Worm (Caenorhabditis elegans) whole organism, L1 larva: ENCODE data around the gene cgh-1.

ENCODE experiments used
- C16A3.4 ChIP-seq: fragments of 150-350 bp; optimal IDR thresholded peaks from 2 replicates; lab custom pipeline; 2014; ENCODE audit warnings: missing biosample characterization, missing genetic modification characterization
- F16B12.6 ChIP-seq: fragments of 150-350 bp; optimal IDR thresholded peaks from 2 replicates; lab custom pipeline; 2014; ENCODE audit warnings: missing biosample characterization, missing genetic modification characterization
- aha-1 ChIP-seq: fragments of 150-350 bp; optimal IDR thresholded peaks from 2 replicates; lab custom pipeline; 2014; ENCODE audit warnings: missing biosample characterization, missing genetic modification characterization
- alr-1 ChIP-seq: fragments of 200-800 bp; sonication (Bioruptor generic); optimal IDR thresholded peaks from 2 replicates; lab custom pipeline; 2018; ENCODE audit warnings: borderline replicate concordance, mild to moderate bottlenecking, missing genetic modification characterization, missing compliant biosample characterization
- blmp-1 ChIP-seq: fragments of 150-350 bp; optimal IDR thresholded peaks from 2 replicates; lab custom pipeline; 2014; ENCODE audit warnings: missing biosample characterization, missing genetic modification characterization
- ceh-63 ChIP-seq: fragments of 200-800 bp; sonication (Bioruptor generic); optimal IDR thresholded peaks from 2 replicates; lab custom pipeline; 2018; ENCODE audit warnings: mild to moderate bottlenecking, missing genetic modification characterization, missing compliant biosample characterization
- ceh-8 ChIP-seq: fragments of 200-800 bp; sonication (Bioruptor generic); optimal IDR thresholded peaks from 2 replicates; lab custom pipeline; 2018; ENCODE audit warnings: mild to moderate bottlenecking, missing genetic modification characterization, moderate library complexity, missing compliant biosample characterization
- ceh-82 ChIP-seq, 3 experiments: fragments of 150-350 bp in 1 of 3; sonication (generic microtip) in 2 of 3; optimal IDR thresholded peaks; 2 replicates each; lab custom pipeline; 2014 to 2017; ENCODE audit warnings: missing biosample characterization in 3 of 3, missing genetic modification characterization in 3 of 3
- ceh-88 ChIP-seq: fragments of 200-800 bp; sonication (Bioruptor generic); IDR thresholded peaks from 2 replicates; pipeline ENCODE4 v1.3.6; 2022; ENCODE audit warnings: missing genetic modification characterization, missing compliant biosample characterization
- ceh-90 ChIP-seq: sonication (generic microtip); optimal IDR thresholded peaks from 2 replicates; lab custom pipeline; 2016; ENCODE audit warnings: missing genetic modification characterization, missing compliant biosample characterization
- ces-1 ChIP-seq: fragments of 150-350 bp; optimal IDR thresholded peaks from 2 replicates; lab custom pipeline; 2014; ENCODE audit warnings: missing biosample characterization, missing genetic modification reagents, missing genetic modification characterization
- dpl-1 ChIP-seq, 3 experiments: fragments of 150-350 bp in 2 of 3; sonication (generic microtip) in 1 of 3; optimal IDR thresholded peaks; 2 replicates each; lab custom pipeline; 2014 to 2017; ENCODE audit warnings: missing biosample characterization in 3 of 3, missing genetic modification characterization in 3 of 3, missing genetic modification reagents in 3 of 3
- efl-1 ChIP-seq, 4 experiments: fragments of 150-350 bp; optimal IDR thresholded peaks in 3 of 4; peaks in 1 of 4; 1 replicate in 1 of 4; 2 replicates in 3 of 4; lab custom pipeline; 2014; ENCODE audit warnings: missing biosample characterization in 2 of 4, missing genetic modification characterization in 2 of 4, missing genetic modification reagents in 2 of 4
- egl-13 ChIP-seq: sonication (generic microtip); optimal IDR thresholded peaks from 2 replicates; lab custom pipeline; 2016; ENCODE audit warnings: missing genotype, missing genetic modification reagents, missing genetic modification characterization, missing compliant biosample characterization
- egl-27 ChIP-seq, 2 experiments: fragments of 150-350 bp in 1 of 2; sonication (generic microtip); optimal IDR thresholded peaks; 3 replicates each; lab custom pipeline; 2017 to 2018; ENCODE audit warnings: missing biosample characterization in 2 of 2, missing genetic modification characterization in 2 of 2, missing genetic modification reagents in 2 of 2
- elt-2 ChIP-seq: sonication (generic microtip); optimal IDR thresholded peaks from 2 replicates; lab custom pipeline; 2016; ENCODE audit warnings: missing genetic modification characterization, mild to moderate bottlenecking, inconsistent platforms, missing compliant biosample characterization, missing genetic modification reagents
- elt-3 ChIP-seq, 6 experiments: fragments of 150-350 bp in 1 of 6; sonication (generic microtip); optimal IDR thresholded peaks; 2 replicates each; lab custom pipeline; 2017 to 2018; ENCODE audit warnings: missing biosample characterization in 6 of 6, missing genetic modification characterization in 6 of 6, inconsistent platforms in 1 of 6
- fkh-4 ChIP-seq: sonication (generic microtip); optimal IDR thresholded peaks from 2 replicates; lab custom pipeline; 2016; ENCODE audit warnings: missing compliant biosample characterization, missing genetic modification characterization, borderline replicate concordance
- fkh-8 ChIP-seq: sonication (generic microtip); optimal IDR thresholded peaks from 2 replicates; lab custom pipeline; 2016; ENCODE audit warnings: mild to moderate bottlenecking, missing genetic modification characterization, missing compliant biosample characterization
- fos-1 ChIP-seq: fragments of 150-350 bp; optimal IDR thresholded peaks from 2 replicates; lab custom pipeline; 2014; ENCODE audit warnings: missing biosample characterization, missing genetic modification characterization
- grh-1 ChIP-seq: fragments of 200-800 bp; sonication (Bioruptor generic); IDR thresholded peaks from 2 replicates; pipeline ENCODE4 v1.3.6; 2022; ENCODE audit warnings: missing genetic modification reagents, missing genetic modification characterization, missing compliant biosample characterization
- hlh-4 ChIP-seq: sonication (generic microtip); optimal IDR thresholded peaks from 2 replicates; lab custom pipeline; 2016; ENCODE audit warnings: mild to moderate bottlenecking, missing genetic modification characterization, missing compliant biosample characterization
- irx-1 ChIP-seq: sonication (generic microtip); optimal IDR thresholded peaks from 2 replicates; lab custom pipeline; 2016; ENCODE audit warnings: missing genetic modification characterization, missing compliant biosample characterization
- jun-1 ChIP-seq: fragments of 150-350 bp; optimal IDR thresholded peaks from 2 replicates; lab custom pipeline; 2014; ENCODE audit warnings: missing biosample characterization, missing genetic modification reagents, missing genetic modification characterization
- lin-13 ChIP-seq: fragments of 150-350 bp; optimal IDR thresholded peaks from 2 replicates; lab custom pipeline; 2014; ENCODE audit warnings: missing biosample characterization, missing genetic modification reagents, missing genetic modification characterization
- lin-14 ChIP-seq: fragments of 200-800 bp; sonication (Bioruptor generic); optimal IDR thresholded peaks from 2 replicates; lab custom pipeline; 2018; ENCODE audit warnings: mild to moderate bottlenecking, missing genetic modification characterization, moderate library complexity, missing compliant biosample characterization
- lin-35 ChIP-seq, 2 experiments: fragments of 150-350 bp; optimal IDR thresholded peaks; 2 replicates each; lab custom pipeline; 2014; ENCODE audit warnings: missing biosample characterization in 2 of 2, missing genetic modification characterization in 2 of 2, missing genetic modification reagents in 2 of 2
- lsy-2 ChIP-seq, 2 experiments: fragments of 150-350 bp; optimal IDR thresholded peaks; 2 replicates each; lab custom pipeline; 2014; ENCODE audit warnings: missing biosample characterization in 2 of 2, missing genetic modification characterization in 2 of 2
- mab-9 ChIP-seq: fragments of 200-800 bp; sonication (Bioruptor generic); IDR thresholded peaks from 2 replicates; pipeline ENCODE4 v1.3.6; 2022; ENCODE audit warnings: missing genetic modification reagents, missing genetic modification characterization, missing compliant biosample characterization
- mef-2 ChIP-seq: fragments of 150-350 bp; optimal IDR thresholded peaks from 2 replicates; lab custom pipeline; 2014; ENCODE audit warnings: missing biosample characterization, missing genetic modification characterization
- mep-1 ChIP-seq: fragments of 150-350 bp; optimal IDR thresholded peaks from 2 replicates; lab custom pipeline; 2014; ENCODE audit warnings: missing biosample characterization, missing genetic modification characterization
- nhr-11 ChIP-seq: fragments of 150-350 bp; optimal IDR thresholded peaks from 2 replicates; lab custom pipeline; 2014; ENCODE audit warnings: missing biosample characterization, missing genetic modification characterization
- nhr-19 ChIP-seq: fragments of 200-800 bp; sonication (Bioruptor generic); conservative IDR thresholded peaks from 2 replicates; pipeline ENCODE4 v1.3.6; 2022; ENCODE audit warnings: missing genetic modification characterization, missing compliant biosample characterization
- nhr-20 ChIP-seq: sonication (generic microtip); optimal IDR thresholded peaks from 2 replicates; lab custom pipeline; 2016; ENCODE audit warnings: mild to moderate bottlenecking, missing genetic modification characterization, missing compliant biosample characterization
- nhr-47 ChIP-seq: sonication (generic microtip); optimal IDR thresholded peaks from 2 replicates; lab custom pipeline; 2016; ENCODE audit warnings: mild to moderate bottlenecking, missing genetic modification characterization, moderate library complexity, missing compliant biosample characterization
- nhr-71 ChIP-seq: sonication (generic microtip); optimal IDR thresholded peaks from 2 replicates; lab custom pipeline; 2016; ENCODE audit warnings: mild to moderate bottlenecking, missing genetic modification characterization, moderate library complexity, missing compliant biosample characterization
- nhr-77 ChIP-seq: fragments of 150-350 bp; optimal IDR thresholded peaks from 2 replicates; lab custom pipeline; 2014; ENCODE audit warnings: missing biosample characterization, missing genetic modification characterization
- nhr-84 ChIP-seq: sonication (generic microtip); optimal IDR thresholded peaks from 2 replicates; lab custom pipeline; 2017; ENCODE audit warnings: missing biosample characterization, missing genetic modification characterization
- nhr-85 ChIP-seq: sonication (generic microtip); peaks from one replicate; lab custom pipeline; 2016; ENCODE audit warnings: missing genetic modification characterization, inconsistent platforms, missing compliant biosample characterization
- nhr-90 ChIP-seq: sonication (generic microtip); optimal IDR thresholded peaks from 2 replicates; lab custom pipeline; 2016; ENCODE audit warnings: mild to moderate bottlenecking, missing genetic modification characterization, missing compliant biosample characterization; ENCODE audit not compliant: poor library complexity
- pag-3 ChIP-seq: sonication (generic microtip); optimal IDR thresholded peaks from 2 replicates; lab custom pipeline; 2017; ENCODE audit warnings: missing genetic modification characterization, mild to moderate bottlenecking, missing compliant biosample characterization, antibody characterized with exemption, borderline replicate concordance; ENCODE audit not compliant: insufficient read depth
- rnt-1 ChIP-seq: sonication (generic microtip); optimal IDR thresholded peaks from 2 replicates; lab custom pipeline; 2016; ENCODE audit warnings: mild to moderate bottlenecking, missing genetic modification characterization, moderate library complexity, missing compliant biosample characterization
- snpc-4 ChIP-seq: fragments of 150-350 bp; optimal IDR thresholded peaks from 2 replicates; lab custom pipeline; 2014; ENCODE audit warnings: missing biosample characterization, missing genetic modification characterization
- snu-23 ChIP-seq: sonication (generic microtip); optimal IDR thresholded peaks from 2 replicates; lab custom pipeline; 2016; ENCODE audit warnings: missing genetic modification characterization, missing compliant biosample characterization
- sox-4 ChIP-seq: sonication (generic microtip); optimal IDR thresholded peaks from 2 replicates; lab custom pipeline; 2016; ENCODE audit warnings: missing genetic modification characterization, missing compliant biosample characterization
- sptf-1 ChIP-seq: fragments of 150-350 bp; optimal IDR thresholded peaks from 2 replicates; lab custom pipeline; 2014; ENCODE audit warnings: missing biosample characterization, missing genetic modification characterization
- sup-37 ChIP-seq: fragments of 200-800 bp; sonication (Bioruptor generic); optimal IDR thresholded peaks from 2 replicates; lab custom pipeline; 2018; ENCODE audit warnings: mild to moderate bottlenecking, missing genetic modification characterization, missing compliant biosample characterization
- tbx-2 ChIP-seq: sonication (generic microtip); optimal IDR thresholded peaks from 2 replicates; lab custom pipeline; 2016; ENCODE audit warnings: missing genetic modification characterization, missing compliant biosample characterization
- tlp-1 ChIP-seq: fragments of 150-350 bp; optimal IDR thresholded peaks from 2 replicates; lab custom pipeline; 2014; ENCODE audit warnings: missing biosample characterization, missing genetic modification characterization
- unc-130 ChIP-seq: fragments of 150-350 bp; optimal IDR thresholded peaks from 2 replicates; lab custom pipeline; 2017; ENCODE audit warnings: missing biosample characterization, missing genetic modification characterization, inconsistent platforms
- unc-98 ChIP-seq: fragments of 200-800 bp; sonication (Bioruptor generic); IDR thresholded peaks from 2 replicates; pipeline ENCODE4 v1.3.6; 2022; ENCODE audit warnings: missing genetic modification characterization, missing compliant biosample characterization
- xbp-1 ChIP-seq: sonication (generic microtip); optimal IDR thresholded peaks from 2 replicates; lab custom pipeline; 2016; ENCODE audit warnings: missing genetic modification characterization, missing compliant biosample characterization
- ztf-4 ChIP-seq: fragments of 150-350 bp; optimal IDR thresholded peaks from 2 replicates; lab custom pipeline; 2014; ENCODE audit warnings: missing biosample characterization, missing genetic modification characterization

cgh-1 gene

ce11 chrIII:7488303-7488702 lies 9.3 kb downstream of the cgh-1 start:
- TF ChIP-seq ceh-90 (tag; lab: Kevin White, UChicago) = no peak
- no peak for TF ChIP-seq hlh-4 (tag; lab: Kevin White, UChicago)
- TF ChIP-seq nhr-47 (tag; lab: Kevin White, UChicago) = peak; percentile 22
- peak; percentile 76 for TF ChIP-seq snu-23
- no peak for TF ChIP-seq fkh-4
- TF ChIP-seq lsy-2 (tag; optimal IDR thresholded peaks at IDR 0.05; lab: Kevin White, UChicago) = peak; percentile 22 to 47
- no peak for TF ChIP-seq jun-1 (tag; lab: Kevin White, UChicago)
- TF ChIP-seq ceh-82 (tag; optimal IDR thresholded peaks at IDR 0.05; lab: Kevin White, UChicago) = no peak
- peak; percentile 99 for TF ChIP-seq pag-3
- TF ChIP-seq mep-1 (tag; lab: Kevin White, UChicago) = peak; percentile 59
- TF ChIP-seq xbp-1 = peak; percentile 5
- TF ChIP-seq C16A3.4 (tag; lab: Kevin White, UChicago) = peak; percentile 36
- peak; percentile 91 for TF ChIP-seq blmp-1 (tag; lab: Kevin White, UChicago)
- TF ChIP-seq ces-1 = no peak
- TF ChIP-seq fkh-8 (tag; lab: Kevin White, UChicago) = no peak
- no peak for TF ChIP-seq alr-1 (tag; lab: Kevin White, UChicago)
- no peak for TF ChIP-seq rnt-1 (tag; lab: Kevin White, UChicago)
- no peak for TF ChIP-seq nhr-11
- no peak for TF ChIP-seq sptf-1
- TF ChIP-seq nhr-71 (tag; lab: Kevin White, UChicago) = peak; percentile 73
- no peak for TF ChIP-seq lin-13 (GFP tag; lab: Kevin White, UChicago)
- no peak for TF ChIP-seq irx-1 (tag; lab: Kevin White, UChicago)
- no peak for TF ChIP-seq egl-27 (tag; optimal IDR thresholded peaks at IDR 0.05; lab: Kevin White, UChicago)
- peak; percentile 96 for TF ChIP-seq nhr-85 (tag; lab: Kevin White, UChicago)
- peak; percentile 78 for TF ChIP-seq nhr-20 (tag; lab: Kevin White, UChicago)
- no peak for TF ChIP-seq sox-4 (tag; lab: Kevin White, UChicago)
- TF ChIP-seq ceh-63 (GFP tag; lab: Kevin White, UChicago) = no peak
- no peak for TF ChIP-seq mef-2 (tag; lab: Kevin White, UChicago)
- TF ChIP-seq nhr-77 (tag; lab: Kevin White, UChicago) = peak; percentile 15
- peak; percentile 63 for TF ChIP-seq nhr-90 (tag; lab: Kevin White, UChicago)
- no peak for TF ChIP-seq nhr-19
- no peak for TF ChIP-seq F16B12.6 (tag; lab: Kevin White, UChicago)
- TF ChIP-seq sup-37 (GFP tag; lab: Kevin White, UChicago) = no peak
- no peak for TF ChIP-seq unc-98 (GFP tag; lab: Robert Waterston, UW)
- no peak for TF ChIP-seq fos-1 (tag; lab: Kevin White, UChicago)
- no peak for TF ChIP-seq mab-9 (GFP tag; lab: Robert Waterston, UW)
- no peak for TF ChIP-seq grh-1 (GFP tag; lab: Robert Waterston, UW)
- peak; percentile 32 for TF ChIP-seq unc-130
- peak; percentile 55 to 95 (median 86) for TF ChIP-seq elt-3 (tag; optimal IDR thresholded peaks at IDR 0.05; lab: Kevin White, UChicago)
- peak; percentile 37 for TF ChIP-seq tbx-2 (tag; lab: Kevin White, UChicago)
- TF ChIP-seq ceh-88 (GFP tag; lab: Robert Waterston, UW) = no peak
- TF ChIP-seq ztf-4 = no peak
- TF ChIP-seq snpc-4 = no peak
- no peak for TF ChIP-seq egl-13 (tag; lab: Kevin White, UChicago)
- TF ChIP-seq ceh-8 = no peak
- TF ChIP-seq aha-1 = no peak
- TF ChIP-seq lin-14 = peak; percentile 94
- TF ChIP-seq nhr-84 (tag; lab: Kevin White, UChicago) = no peak
- TF ChIP-seq efl-1 (optimal IDR thresholded peaks at IDR 0.05; lab: Kevin White, UChicago) = peak in 1 of 2 experiments; percentile 3
- TF ChIP-seq efl-1 (GFP tag; optimal IDR thresholded peaks at IDR 0.05 in 1 of 2; lab: Kevin White, UChicago) = peak in 1 of 2 experiments; percentile 6
- TF ChIP-seq tlp-1 (tag; lab: Kevin White, UChicago) = no peak
- peak in 1 of 2 experiments; percentile 12 for TF ChIP-seq lin-35 (GFP tag; optimal IDR thresholded peaks at IDR 0.05; lab: Kevin White, UChicago)
- no peak for TF ChIP-seq elt-2
- TF ChIP-seq dpl-1 (GFP tag; optimal IDR thresholded peaks at IDR 0.05; lab: Kevin White, UChicago) = peak in 2 of 3 experiments; percentile 9 to 16
- TF ChIP-seq, all 84 proteins: peak for 20
